Worm (Caenorhabditis elegans): ENCODE results near the gene srg-10.

The srg-10 gene

DNA sequence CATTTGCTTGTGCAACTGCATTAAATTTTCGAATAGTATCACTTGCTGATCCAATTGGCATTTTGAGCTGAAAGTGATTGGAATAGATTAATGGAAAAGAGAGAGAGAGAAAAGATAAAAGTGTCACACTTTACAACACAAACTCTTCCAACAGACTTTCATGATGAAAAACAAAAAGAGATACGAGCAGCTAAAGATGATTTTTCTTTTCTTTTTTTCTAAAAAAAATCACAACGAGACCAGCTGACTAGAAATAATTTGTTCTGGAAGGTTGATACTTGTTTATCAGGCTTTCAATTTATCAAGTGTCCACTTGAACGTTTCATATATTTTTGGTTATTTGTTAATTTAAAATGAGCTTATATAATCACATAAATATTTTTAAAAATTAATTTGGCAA, 9.6 kb downstream of the srg-10 start:
- TF ChIP-seq nfya-1 (tag; optimal IDR thresholded peaks at IDR 0.05; ENCODE audit: insufficient read depth): no peak
- no peak for TF ChIP-seq ztf-11 (tag; optimal IDR thresholded peaks at IDR 0.05)
- no peak for TF ChIP-seq lsy-12 (tag; optimal IDR thresholded peaks at IDR 0.05)
- TF ChIP-seq nhr-25 (tag; optimal IDR thresholded peaks at IDR 0.05): no peak
- TF ChIP-seq fkh-10 (GFP tag; optimal IDR thresholded peaks at IDR 0.05): no peak
- TF ChIP-seq lin-39 (tag; optimal IDR thresholded peaks at IDR 0.05): no peak
- TF ChIP-seq jun-1 (tag; optimal IDR thresholded peaks at IDR 0.05): no peak
- TF ChIP-seq nhr-23 (tag; optimal IDR thresholded peaks at IDR 0.05): no peak

DNA sequence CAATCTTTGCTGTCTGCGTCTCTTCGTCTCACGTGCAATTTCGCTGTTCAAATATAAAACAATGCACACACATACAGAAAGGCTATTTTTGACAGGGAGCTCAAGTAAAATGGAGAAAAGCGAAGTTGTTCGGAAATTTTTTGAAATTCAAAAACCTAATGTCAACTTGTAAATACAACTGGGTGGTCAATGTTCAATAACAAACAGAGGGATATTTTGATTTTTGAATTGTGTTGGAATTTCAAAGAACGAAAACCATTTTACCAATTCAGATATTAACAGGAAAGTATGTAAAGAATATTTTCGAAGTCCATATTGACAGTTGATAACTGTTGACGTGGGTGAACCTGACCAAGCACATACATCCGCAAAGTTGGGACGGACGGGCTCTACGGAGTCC, 10.8 kb downstream of the srg-10 start, which contains the start of gene tag-243:
Gene tag-243 (minus strand): TSS at position 101 of the 400 bp plus-strand sequence.
- TF ChIP-seq pqm-1 (tag; optimal IDR thresholded peaks at IDR 0.05) (no peak), pha-4 (tag; optimal IDR thresholded peaks at IDR 0.05) (peak; percentile 19), nhr-28 (tag; optimal IDR thresholded peaks at IDR 0.05) (no peak), ceh-16 (tag; optimal IDR thresholded peaks at IDR 0.05) (no peak), ceh-9 (tag; optimal IDR thresholded peaks at IDR 0.05) (no peak), ztf-11 (tag; optimal IDR thresholded peaks at IDR 0.05) (no peak), elt-3 (tag; optimal IDR thresholded peaks at IDR 0.05) (no peak)

DNA sequence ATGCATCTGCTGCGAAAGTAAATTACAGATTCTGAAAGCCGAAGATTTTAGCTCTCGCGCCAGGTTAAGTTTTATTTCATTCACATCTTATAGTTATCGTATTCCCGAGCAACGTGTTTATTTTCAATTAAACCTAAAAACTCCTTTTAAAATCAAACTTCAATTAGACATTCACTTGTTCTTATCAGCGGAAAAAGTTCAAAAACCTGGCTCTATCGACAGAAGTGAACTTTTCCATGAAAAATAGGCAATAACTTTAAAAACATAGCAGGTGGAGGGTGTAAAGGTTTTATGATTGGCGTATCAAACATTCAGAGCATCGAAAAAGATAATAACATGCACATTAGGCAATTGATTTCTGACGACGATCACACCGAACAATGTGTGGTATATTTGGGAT, 11.4 kb downstream of the srg-10 start, which contains the start of gene ppat-1:
Gene ppat-1 (plus strand): TSS at position 316 of the 400 bp plus-strand sequence.
- no peak for TF ChIP-seq nhr-67 (tag; optimal IDR thresholded peaks at IDR 0.05)
- no peak for TF ChIP-seq nhr-77 (tag; optimal IDR thresholded peaks at IDR 0.05)
- peak; percentile 41 for TF ChIP-seq elt-2 (tag; optimal IDR thresholded peaks at IDR 0.05)
- no peak for TF ChIP-seq nfya-1 (tag; optimal IDR thresholded peaks at IDR 0.05; ENCODE audit: insufficient read depth)
- no peak for TF ChIP-seq unc-39 (tag; optimal IDR thresholded peaks at IDR 0.05)

DNA sequence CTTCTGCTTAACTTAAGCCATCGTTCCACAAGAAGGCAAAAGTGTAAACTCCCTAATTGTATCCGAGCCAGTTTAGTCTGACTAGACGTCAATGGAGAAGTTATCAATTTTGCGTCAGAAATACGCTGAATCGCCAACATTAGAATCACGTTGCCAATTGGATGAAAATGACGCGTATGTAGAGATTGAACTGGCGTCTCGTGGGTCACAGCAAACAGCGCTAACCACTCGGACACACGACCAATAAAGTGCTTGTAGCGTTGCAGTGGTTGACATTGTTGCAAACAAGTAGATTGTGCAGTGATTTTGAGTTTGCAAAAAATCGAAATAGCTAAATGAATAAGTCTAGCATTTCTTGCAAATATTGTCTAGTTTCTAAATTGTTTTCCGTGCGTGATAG, 12.0 kb downstream of the srg-10 start:
- TF ChIP-seq nhr-237 (tag; optimal IDR thresholded peaks at IDR 0.05): no peak
- no peak for TF ChIP-seq ZK546.5 (tag; optimal IDR thresholded peaks at IDR 0.05)
- TF ChIP-seq mdl-1 (tag; optimal IDR thresholded peaks at IDR 0.05): peak; percentile 26
- peak; percentile 66 for TF ChIP-seq nhr-25 (tag; optimal IDR thresholded peaks at IDR 0.05)
- TF ChIP-seq egl-5 (tag; optimal IDR thresholded peaks at IDR 0.05): peak; percentile 29
- TF ChIP-seq elt-2 (tag; optimal IDR thresholded peaks at IDR 0.05): peak; percentile 52
- TF ChIP-seq nhr-28 (tag; optimal IDR thresholded peaks at IDR 0.05): no peak
- TF ChIP-seq nfya-1 (tag; optimal IDR thresholded peaks at IDR 0.05; ENCODE audit: insufficient read depth): peak; percentile 73
- peak; percentile 79 for TF ChIP-seq skn-1 (tag; optimal IDR thresholded peaks at IDR 0.05)
- peak; percentile 42 for TF ChIP-seq ama-1 (optimal IDR thresholded peaks at IDR 0.05)
- no peak for TF ChIP-seq nhr-67 (tag; optimal IDR thresholded peaks at IDR 0.05)
- TF ChIP-seq egl-27 (tag; optimal IDR thresholded peaks at IDR 0.05): peak; percentile 60
- TF ChIP-seq pqm-1 (tag; optimal IDR thresholded peaks at IDR 0.05): peak; percentile 38
- peak; percentile 89 for TF ChIP-seq lin-39 (tag; optimal IDR thresholded peaks at IDR 0.05)
- TF ChIP-seq ztf-4 (tag; optimal IDR thresholded peaks at IDR 0.05): peak; percentile 40
- peak; percentile 81 for TF ChIP-seq pha-4 (tag; optimal IDR thresholded peaks at IDR 0.05)
- TF ChIP-seq elt-3 (tag; optimal IDR thresholded peaks at IDR 0.05): peak in 1 of 3 experiments; percentile 65
- peak; percentile 43 for TF ChIP-seq lsy-12 (tag; optimal IDR thresholded peaks at IDR 0.05)
- no peak for TF ChIP-seq unc-62 (GFP tag; optimal IDR thresholded peaks at IDR 0.05)
- peak; percentile 56 for TF ChIP-seq jun-1 (tag; optimal IDR thresholded peaks at IDR 0.05)
- peak; percentile 57 for TF ChIP-seq tbx-2 (tag; optimal IDR thresholded peaks at IDR 0.05)
- no peak for TF ChIP-seq daf-12 (tag; optimal IDR thresholded peaks at IDR 0.05)
- peak; percentile 20 for TF ChIP-seq nhr-76 (tag; optimal IDR thresholded peaks at IDR 0.05)
- peak; percentile 28 for TF ChIP-seq lin-15B (tag; optimal IDR thresholded peaks at IDR 0.05)
- TF ChIP-seq nhr-43 (tag; optimal IDR thresholded peaks at IDR 0.05; ENCODE audit: poor library complexity, severe bottlenecking): peak; percentile 90

DNA sequence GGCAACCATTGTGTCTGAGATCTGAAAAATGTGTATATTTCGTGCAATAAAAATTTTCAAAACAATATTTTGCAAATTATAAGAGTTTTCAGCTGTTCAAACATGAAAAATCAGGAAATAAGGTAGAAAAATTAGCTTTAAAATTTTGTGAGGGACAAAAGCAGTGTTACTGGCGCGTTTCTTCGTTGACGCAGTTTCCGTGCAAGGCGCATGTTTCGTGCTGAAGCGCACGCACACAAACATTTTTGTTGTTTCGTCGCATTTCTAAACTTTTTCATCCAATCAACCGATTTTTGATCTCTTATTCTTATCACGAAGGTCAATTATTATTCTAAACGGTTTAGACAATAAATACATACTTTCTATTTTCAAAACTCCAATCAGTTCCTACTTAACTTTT, 15.7 kb downstream of the srg-10 start, which contains the start of gene nifk-1:
Gene nifk-1 (minus strand): TSS at position 27 of the 400 bp plus-strand sequence.
- peak; percentile 8 for TF ChIP-seq ceh-28 (tag; optimal IDR thresholded peaks at IDR 0.05)
- no peak for TF ChIP-seq nhr-237 (tag; optimal IDR thresholded peaks at IDR 0.05)
- peak; percentile 8 for TF ChIP-seq R02D3.7 (tag; optimal IDR thresholded peaks at IDR 0.05)
- no peak for TF ChIP-seq egl-27 (tag; optimal IDR thresholded peaks at IDR 0.05)
- TF ChIP-seq hmg-11 (tag; optimal IDR thresholded peaks at IDR 0.05): peak; percentile 74
- TF ChIP-seq mml-1 (tag; optimal IDR thresholded peaks at IDR 0.05): no peak
- no peak for TF ChIP-seq unc-62 (GFP tag; optimal IDR thresholded peaks at IDR 0.05)
- no peak for TF ChIP-seq fkh-2 (tag; optimal IDR thresholded peaks at IDR 0.05)
- TF ChIP-seq daf-12 (tag; optimal IDR thresholded peaks at IDR 0.05): no peak
- no peak for TF ChIP-seq elt-3 (tag; optimal IDR thresholded peaks at IDR 0.05)
- no peak for TF ChIP-seq mdl-1 (tag; optimal IDR thresholded peaks at IDR 0.05)
- TF ChIP-seq zag-1 (tag; optimal IDR thresholded peaks at IDR 0.05): no peak
- TF ChIP-seq nfya-1 (tag; optimal IDR thresholded peaks at IDR 0.05; ENCODE audit: insufficient read depth): peak; percentile 65
- peak; percentile 6 for TF ChIP-seq nhr-43 (tag; optimal IDR thresholded peaks at IDR 0.05; ENCODE audit: poor library complexity, severe bottlenecking)
- TF ChIP-seq nhr-23 (tag; optimal IDR thresholded peaks at IDR 0.05): peak; percentile 80
- peak; percentile 64 for TF ChIP-seq jun-1 (tag; optimal IDR thresholded peaks at IDR 0.05)
- no peak for TF ChIP-seq egl-5 (tag; optimal IDR thresholded peaks at IDR 0.05)
- peak; percentile 86 for TF ChIP-seq pha-4 (tag; optimal IDR thresholded peaks at IDR 0.05)
- no peak for TF ChIP-seq eor-1 (tag; optimal IDR thresholded peaks at IDR 0.05)
- peak; percentile 70 for TF ChIP-seq lin-15B (tag; optimal IDR thresholded peaks at IDR 0.05)
- TF ChIP-seq ztf-11 (tag; optimal IDR thresholded peaks at IDR 0.05): no peak
- peak; percentile 54 for TF ChIP-seq nhr-25 (tag; optimal IDR thresholded peaks at IDR 0.05)
- no peak for TF ChIP-seq nhr-67 (tag; optimal IDR thresholded peaks at IDR 0.05)
- peak; percentile 12 for TF ChIP-seq pqm-1 (tag; optimal IDR thresholded peaks at IDR 0.05)
- TF ChIP-seq snpc-4 (tag; optimal IDR thresholded peaks at IDR 0.05): peak; percentile 80
- TF ChIP-seq lin-39 (tag; optimal IDR thresholded peaks at IDR 0.05): peak; percentile 55
- TF ChIP-seq ama-1 (optimal IDR thresholded peaks at IDR 0.05): peak; percentile 1
- TF ChIP-seq elt-2 (tag; optimal IDR thresholded peaks at IDR 0.05): peak; percentile 67
- TF ChIP-seq unc-39 (tag; optimal IDR thresholded peaks at IDR 0.05): no peak
- TF ChIP-seq ceh-9 (tag; optimal IDR thresholded peaks at IDR 0.05): no peak
